Worm (Caenorhabditis elegans) whole organism, L4 larva: Measurements from ENCODE around the gene vglu-3.
A peak's percentile ranks its signal among the peaks of the same experiment; 100 is the strongest.

Source experiments
- F49E8.2 ChIP-seq: sonication (generic microtip); optimal IDR thresholded peaks from 2 replicates; lab custom pipeline; 2016; ENCODE audit warnings: missing compliant biosample characterization, mild to moderate bottlenecking, missing genetic modification characterization, borderline replicate concordance
- T20F7.1 ChIP-seq: fragments of 200-800 bp; sonication (Bioruptor generic); optimal IDR thresholded peaks from 2 replicates; lab custom pipeline; 2018; ENCODE audit warnings: mild to moderate bottlenecking, missing genetic modification characterization, missing compliant biosample characterization
- Y105C5A.15 ChIP-seq: fragments of 200-800 bp; sonication (Bioruptor generic); IDR thresholded peaks from 2 replicates; pipeline ENCODE4 v1.3.6; 2022; ENCODE audit warnings: missing genetic modification characterization, missing compliant biosample characterization
- Y48G9A.11 ChIP-seq: fragments of 200-800 bp; sonication (Bioruptor generic); IDR thresholded peaks from 2 replicates; pipeline ENCODE4 v1.3.6; 2022; ENCODE audit warnings: missing genetic modification reagents, missing genetic modification characterization, missing compliant biosample characterization
- aha-1 ChIP-seq: fragments of 150-350 bp; peaks from one replicate; lab custom pipeline; 2014; ENCODE audit warnings: missing biosample characterization, missing genetic modification characterization
- ama-1 ChIP-seq: fragments of 150-350 bp; optimal IDR thresholded peaks from 2 replicates; lab custom pipeline; 2014; ENCODE audit warnings: inconsistent platforms, mixed read lengths
- arid-1 ChIP-seq: fragments of 200-800 bp; sonication (Bioruptor generic); conservative IDR thresholded peaks from 2 replicates; pipeline ENCODE4 v1.3.6; 2022; ENCODE audit warnings: missing genetic modification reagents, missing genetic modification characterization, missing compliant biosample characterization
- attf-4 ChIP-seq: sonication (generic microtip); optimal IDR thresholded peaks from 3 replicates; lab custom pipeline; 2017; ENCODE audit warnings: missing biosample characterization, missing genetic modification characterization
- ceh-44 ChIP-seq: fragments of 200-800 bp; sonication (Bioruptor generic); IDR thresholded peaks from 2 replicates; pipeline ENCODE4 v1.3.6; 2022; ENCODE audit warnings: missing genetic modification reagents, missing genetic modification characterization, missing compliant biosample characterization
- ceh-62 ChIP-seq: sonication (generic microtip); optimal IDR thresholded peaks from 2 replicates; lab custom pipeline; 2017; ENCODE audit warnings: missing biosample characterization, missing genetic modification characterization
- ces-1 ChIP-seq: fragments of 150-350 bp; sonication (generic microtip); optimal IDR thresholded peaks from 4 replicates; lab custom pipeline; 2014; ENCODE audit warnings: missing biosample characterization, missing genetic modification reagents, missing genetic modification characterization
- cey-2 ChIP-seq: sonication (generic microtip); optimal IDR thresholded peaks from 3 replicates; lab custom pipeline; 2017; ENCODE audit warnings: missing genetic modification characterization, mild to moderate bottlenecking, missing compliant biosample characterization, antibody characterized with exemption, borderline replicate concordance; ENCODE audit not compliant: insufficient read depth
- daf-12 ChIP-seq: fragments of 150-350 bp; optimal IDR thresholded peaks from 2 replicates; lab custom pipeline; 2014; ENCODE audit warnings: missing biosample characterization, missing genetic modification reagents, missing genetic modification characterization
- daf-19 ChIP-seq: fragments of 200-800 bp; sonication (Bioruptor generic); conservative IDR thresholded peaks from 2 replicates; pipeline ENCODE4 v1.3.6; 2022; ENCODE audit warnings: missing genetic modification characterization, missing compliant biosample characterization
- dmd-9 ChIP-seq: fragments of 200-800 bp; sonication (Bioruptor generic); IDR thresholded peaks from 2 replicates; pipeline ENCODE4 v1.3.6; 2022; ENCODE audit warnings: missing genetic modification reagents, missing genetic modification characterization, missing compliant biosample characterization
- dve-1 ChIP-seq: sonication (generic microtip); optimal IDR thresholded peaks from 2 replicates; lab custom pipeline; 2017; ENCODE audit warnings: antibody characterized with exemption, mild to moderate bottlenecking, missing genetic modification characterization, missing compliant biosample characterization; ENCODE audit not compliant: insufficient read depth
- egl-43 ChIP-seq: fragments of 200-800 bp; sonication (Bioruptor generic); IDR thresholded peaks from 2 replicates; pipeline ENCODE4 v1.3.6; 2022; ENCODE audit warnings: missing genetic modification reagents, missing genetic modification characterization, missing compliant biosample characterization
- fkh-10 ChIP-seq: fragments of 150-350 bp; optimal IDR thresholded peaks from 2 replicates; lab custom pipeline; 2014; ENCODE audit warnings: missing biosample characterization, missing genetic modification reagents, missing genetic modification characterization
- jun-1 ChIP-seq: fragments of 150-350 bp; optimal IDR thresholded peaks from 2 replicates; lab custom pipeline; 2014; ENCODE audit warnings: missing biosample characterization, missing genetic modification reagents, missing genetic modification characterization
- lin-29 ChIP-seq: fragments of 200-800 bp; sonication (Bioruptor generic); IDR thresholded peaks from 2 replicates; pipeline ENCODE4 v1.3.6; 2022; ENCODE audit warnings: missing genetic modification reagents, missing genetic modification characterization, missing compliant biosample characterization
- lin-39 ChIP-seq: fragments of 150-350 bp; optimal IDR thresholded peaks from 2 replicates; lab custom pipeline; 2014; ENCODE audit warnings: missing biosample characterization, missing genetic modification reagents, missing genetic modification characterization
- lsy-2 ChIP-seq, 2 experiments: fragments of 150-350 bp in 1 of 2; sonication (generic microtip) in 1 of 2; optimal IDR thresholded peaks; 2 replicates each; lab custom pipeline; 2014 to 2017; ENCODE audit warnings: missing biosample characterization in 2 of 2, missing genetic modification characterization in 2 of 2
- madf-5 ChIP-seq, 2 experiments: fragments of 200-800 bp; sonication (Bioruptor generic); IDR thresholded peaks; 2 replicates each; pipeline ENCODE4 v1.3.6; 2022; ENCODE audit warnings: missing compliant biosample characterization in 2 of 2, missing genetic modification characterization in 2 of 2
- mdl-1 ChIP-seq, 2 experiments: fragments of 150-350 bp in 1 of 2; sonication (generic microtip) in 1 of 2; optimal IDR thresholded peaks; 2 replicates each; lab custom pipeline; 2014 to 2017; ENCODE audit warnings: missing biosample characterization in 2 of 2, missing genetic modification characterization in 2 of 2
- mxl-2 ChIP-seq: fragments of 200-800 bp; sonication (Bioruptor generic); conservative IDR thresholded peaks from 2 replicates; pipeline ENCODE4 v1.3.6; 2022; ENCODE audit warnings: missing genetic modification reagents, missing genetic modification characterization, missing compliant biosample characterization
- mxl-3 ChIP-seq: fragments of 200-800 bp; sonication (Bioruptor generic); optimal IDR thresholded peaks from 2 replicates; lab custom pipeline; 2018; ENCODE audit warnings: mild to moderate bottlenecking, missing genetic modification characterization, missing compliant biosample characterization
- nhr-237 ChIP-seq: sonication (generic microtip); optimal IDR thresholded peaks from 2 replicates; lab custom pipeline; 2017; ENCODE audit warnings: missing biosample characterization, missing genetic modification characterization
- nhr-48 ChIP-seq: sonication (generic microtip); optimal IDR thresholded peaks from 2 replicates; lab custom pipeline; 2016; ENCODE audit warnings: mild to moderate bottlenecking, missing genetic modification characterization, missing compliant biosample characterization
- pha-4 ChIP-seq, 2 experiments: fragments of 150-350 bp in 1 of 2; fragments of 200-800 bp in 1 of 2; sonication (Bioruptor generic) in 1 of 2; IDR thresholded peaks in 1 of 2; optimal IDR thresholded peaks in 1 of 2; 2 replicates each; pipeline versions ENCODE4 v1.3.6 to Lab custom; 2014 to 2022; ENCODE audit warnings: missing genetic modification characterization in 2 of 2, missing genetic modification reagents in 2 of 2, missing biosample characterization in 1 of 2, missing compliant biosample characterization in 1 of 2
- php-3 ChIP-seq: fragments of 200-800 bp; sonication (Bioruptor generic); IDR thresholded peaks from 2 replicates; pipeline ENCODE4 v1.3.6; 2022; ENCODE audit warnings: missing genetic modification reagents, missing genetic modification characterization, missing compliant biosample characterization
- rbr-2 ChIP-seq: sonication (generic microtip); optimal IDR thresholded peaks from 2 replicates; lab custom pipeline; 2016; ENCODE audit warnings: missing genotype, missing genetic modification characterization, missing compliant biosample characterization
- snpc-4 ChIP-seq: fragments of 150-350 bp; optimal IDR thresholded peaks from 2 replicates; lab custom pipeline; 2014; ENCODE audit warnings: missing biosample characterization, missing genetic modification characterization
- spr-1 ChIP-seq: sonication (generic microtip); optimal IDR thresholded peaks from 2 replicates; lab custom pipeline; 2016; ENCODE audit warnings: mild to moderate bottlenecking, missing genetic modification characterization, missing compliant biosample characterization
- unc-130 ChIP-seq: sonication (generic microtip); optimal IDR thresholded peaks from 2 replicates; lab custom pipeline; 2016; ENCODE audit warnings: missing genetic modification reagents, missing genetic modification characterization, missing compliant biosample characterization
- unc-62 ChIP-seq, 3 experiments: fragments of 150-350 bp in 1 of 3; sonication (generic microtip); optimal IDR thresholded peaks in 2 of 3; peaks in 1 of 3; 1 replicate in 1 of 3; 2 replicates in 2 of 3; lab custom pipeline; 2014 to 2017; ENCODE audit warnings: missing biosample characterization in 3 of 3, missing genetic modification characterization in 3 of 3, missing genetic modification reagents in 3 of 3, missing genotype in 1 of 3
- zag-1 ChIP-seq: fragments of 150-350 bp; optimal IDR thresholded peaks from 2 replicates; lab custom pipeline; 2014; ENCODE audit warnings: missing biosample characterization, missing genetic modification characterization
- zip-11 ChIP-seq: fragments of 200-800 bp; sonication (Bioruptor generic); IDR thresholded peaks from 2 replicates; pipeline ENCODE4 v1.3.6; 2022; ENCODE audit warnings: missing genetic modification characterization, missing compliant biosample characterization
- zip-2 ChIP-seq: fragments of 150-350 bp; optimal IDR thresholded peaks from 2 replicates; lab custom pipeline; 2014; ENCODE audit warnings: missing biosample characterization, missing genetic modification characterization

The vglu-3 gene

DNA sequence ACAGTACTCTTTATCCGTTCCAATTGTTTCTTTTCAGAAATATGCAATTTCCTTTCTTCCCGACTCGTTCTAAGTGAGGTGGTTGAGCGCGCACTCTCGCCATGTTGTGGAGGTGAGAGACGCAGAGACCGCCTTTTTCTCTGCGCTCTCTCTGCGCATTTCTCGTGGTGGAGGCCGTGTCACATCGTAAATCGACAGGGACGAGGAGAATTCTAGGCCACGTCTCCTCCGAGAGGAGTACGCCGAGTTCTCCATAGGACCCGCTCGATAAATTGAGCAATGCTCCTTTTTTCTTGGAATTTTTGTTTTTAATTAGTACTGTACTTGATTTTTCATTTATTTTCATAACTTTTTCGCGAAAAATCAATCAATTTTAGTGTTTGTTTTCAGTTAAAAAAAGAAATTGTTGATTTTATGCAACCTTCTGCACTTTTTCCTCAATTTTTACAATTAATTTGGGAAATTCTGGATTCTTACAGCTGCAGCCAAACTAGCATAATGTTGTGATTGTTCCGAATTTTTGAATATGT lies 29.3 kb upstream of the vglu-3 start, which contains the start of gene cnk-1 (continued):
- TF ChIP-seq arid-1 (GFP tag; lab: Robert Waterston, UW) (peak; percentile 96), madf-5 (GFP tag; IDR thresholded peaks at IDR 0.05; lab: Robert Waterston, UW) (peak; percentile 94 to 95), Y48G9A.11 (GFP tag; lab: Robert Waterston, UW) (peak; percentile 96), attf-4 (tag; lab: Kevin White, UChicago) (no peak), nhr-237 (no peak), mxl-2 (peak; percentile 88), fkh-10 (GFP tag; lab: Kevin White, UChicago) (no peak), nhr-48 (peak; percentile 37), spr-1 (tag; lab: Kevin White, UChicago) (no peak), unc-130 (GFP tag; lab: Kevin White, UChicago) (peak; percentile 94), ces-1 (GFP tag; lab: Kevin White, UChicago) (no peak), dmd-9 (GFP tag; lab: Robert Waterston, UW) (peak; percentile 100), mdl-1 (tag; optimal IDR thresholded peaks at IDR 0.05; lab: Kevin White, UChicago) (no peak), zag-1 (no peak), rbr-2 (tag; lab: Kevin White, UChicago) (peak; percentile 86), ceh-62 (tag; lab: Kevin White, UChicago) (no peak), daf-12 (tag; lab: Kevin White, UChicago) (no peak), zip-2 (tag; lab: Kevin White, UChicago) (no peak), Y105C5A.15 (0 out of 2 replicates have a peak, but pooled peaks have one; percentile 57), lsy-2 (tag; optimal IDR thresholded peaks at IDR 0.05; lab: Kevin White, UChicago) (peak in 1 of 2 experiments; percentile 82), php-3 (GFP tag; lab: Robert Waterston, UW) (peak; percentile 96), cey-2 (tag; lab: Kevin White, UChicago) (no peak), ama-1 (lab: Kevin White, UChicago) (no peak)

DNA sequence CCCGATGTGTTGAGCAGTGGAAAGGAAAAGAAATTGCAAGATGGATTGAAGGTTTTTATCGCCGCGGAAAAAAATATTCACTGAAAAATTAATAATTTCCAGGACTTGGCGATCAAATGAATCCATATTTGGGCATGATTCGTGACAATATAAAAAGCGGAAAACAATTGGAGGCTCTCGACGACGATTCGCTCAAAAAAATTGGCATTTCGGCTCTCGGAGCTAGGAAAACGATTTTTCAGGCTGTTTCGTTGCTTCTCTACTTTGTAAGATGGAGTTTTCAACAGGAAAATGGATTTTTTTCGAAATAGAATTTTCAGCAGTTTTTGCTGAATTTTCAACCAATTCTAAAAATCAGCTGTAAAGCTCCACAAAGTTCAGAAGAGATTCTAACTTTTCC lies 28.4 kb upstream of the vglu-3 start:
- TF ChIP-seq unc-62 (GFP tag; optimal IDR thresholded peaks at IDR 0.05 in 1 of 2; lab: Kevin White, UChicago) (peak in 1 of 2 experiments; percentile 55), unc-62 (tag; optimal IDR thresholded peaks at IDR 0.05; lab: Kevin White, UChicago) (no peak), dve-1 (tag; lab: Kevin White, UChicago) (no peak), aha-1 (tag; lab: Kevin White, UChicago) (peak; percentile 84)

ce11 chrIII:10278826-10279225 lies 21.4 kb upstream of the vglu-3 start, which contains the start of gene pad-2:
TSS of gene pad-2 (plus strand) at chrIII:10279126.
- TF ChIP-seq jun-1 (tag; lab: Kevin White, UChicago): no peak
- no peak for TF ChIP-seq pha-4 (GFP tag; IDR thresholded peaks at IDR 0.05; lab: Robert Waterston, UW)
- TF ChIP-seq pha-4 (tag; optimal IDR thresholded peaks at IDR 0.05; lab: Kevin White, UChicago): no peak
- no peak for TF ChIP-seq daf-19 (GFP tag; lab: Robert Waterston, UW)
- no peak for TF ChIP-seq zip-11 (GFP tag; lab: Robert Waterston, UW)
- no peak for TF ChIP-seq mxl-3 (GFP tag; lab: Kevin White, UChicago)
- TF ChIP-seq snpc-4 (tag; lab: Kevin White, UChicago): no peak
- TF ChIP-seq ceh-44 (GFP tag; lab: Robert Waterston, UW): no peak
- no peak for TF ChIP-seq ces-1 (GFP tag; lab: Kevin White, UChicago)
- TF ChIP-seq T20F7.1 (GFP tag; lab: Kevin White, UChicago): no peak
- TF ChIP-seq lin-39: no peak
- TF ChIP-seq lin-29: no peak
- no peak for TF ChIP-seq nhr-237
- TF ChIP-seq F49E8.2 (tag; lab: Kevin White, UChicago): no peak
- TF ChIP-seq mdl-1 (tag; optimal IDR thresholded peaks at IDR 0.05; lab: Kevin White, UChicago): no peak
- TF ChIP-seq Y105C5A.15: no peak
- no peak for TF ChIP-seq egl-43 (GFP tag; lab: Robert Waterston, UW)
- TF ChIP-seq zip-2 (tag; lab: Kevin White, UChicago): no peak
